Worm (Caenorhabditis elegans) whole organism, L3 larva: Measurements from ENCODE around the gene nhr-235.

Source experiments
- ZK546.5 ChIP-seq: sonication (generic microtip); optimal IDR thresholded peaks from 2 replicates; lab custom pipeline; 2017; ENCODE audit warnings: missing biosample characterization, missing genetic modification characterization
- ama-1 ChIP-seq: fragments of 150-350 bp; optimal IDR thresholded peaks from 2 replicates; lab custom pipeline; 2018
- ceh-16 ChIP-seq: sonication (generic microtip); optimal IDR thresholded peaks from 2 replicates; lab custom pipeline; 2017; ENCODE audit warnings: missing biosample characterization, missing genetic modification characterization
- ceh-28 ChIP-seq: fragments of 150-350 bp; optimal IDR thresholded peaks from 2 replicates; lab custom pipeline; 2014; ENCODE audit warnings: missing biosample characterization, missing genetic modification reagents, missing genetic modification characterization
- ceh-82 ChIP-seq: fragments of 150-350 bp; optimal IDR thresholded peaks from 2 replicates; lab custom pipeline; 2014; ENCODE audit warnings: missing biosample characterization, missing genetic modification characterization
- daf-12 ChIP-seq: fragments of 150-350 bp; optimal IDR thresholded peaks from 2 replicates; lab custom pipeline; 2014; ENCODE audit warnings: missing biosample characterization, missing genetic modification reagents, missing genetic modification characterization
- egl-27 ChIP-seq: sonication (generic microtip); optimal IDR thresholded peaks from 4 replicates; lab custom pipeline; 2017; ENCODE audit warnings: missing biosample characterization, missing genetic modification reagents, missing genetic modification characterization
- egl-5 ChIP-seq: fragments of 150-350 bp; optimal IDR thresholded peaks from 2 replicates; lab custom pipeline; 2017; ENCODE audit warnings: missing biosample characterization, missing genetic modification reagents, missing genetic modification characterization, inconsistent platforms
- elt-2 ChIP-seq: sonication (generic microtip); optimal IDR thresholded peaks from 2 replicates; lab custom pipeline; 2016; ENCODE audit warnings: missing genetic modification reagents, mild to moderate bottlenecking, missing genetic modification characterization, missing compliant biosample characterization
- elt-3 ChIP-seq, 3 experiments: fragments of 150-350 bp in 1 of 3; sonication (generic microtip) in 2 of 3; optimal IDR thresholded peaks; 2 replicates in 2 of 3; 4 replicates in 1 of 3; lab custom pipeline; 2014 to 2017; ENCODE audit warnings: missing biosample characterization in 3 of 3, missing genetic modification characterization in 3 of 3
- fkh-10 ChIP-seq: sonication (generic microtip); optimal IDR thresholded peaks from 2 replicates; lab custom pipeline; 2017; ENCODE audit warnings: missing biosample characterization, missing genetic modification reagents, missing genetic modification characterization
- fkh-2 ChIP-seq: fragments of 150-350 bp; optimal IDR thresholded peaks from 2 replicates; lab custom pipeline; 2014; ENCODE audit warnings: missing biosample characterization, missing genetic modification reagents, missing genetic modification characterization
- hmg-11 ChIP-seq: sonication (generic microtip); optimal IDR thresholded peaks from 2 replicates; lab custom pipeline; 2016; ENCODE audit warnings: missing genetic modification characterization, missing compliant biosample characterization
- jun-1 ChIP-seq: fragments of 150-350 bp; optimal IDR thresholded peaks from 2 replicates; lab custom pipeline; 2014; ENCODE audit warnings: missing biosample characterization, missing genetic modification reagents, missing genetic modification characterization
- lin-15B ChIP-seq: fragments of 150-350 bp; optimal IDR thresholded peaks from 2 replicates; lab custom pipeline; 2014; ENCODE audit warnings: missing biosample characterization, missing genetic modification characterization
- lin-39 ChIP-seq: fragments of 150-350 bp; optimal IDR thresholded peaks from 2 replicates; lab custom pipeline; 2018; ENCODE audit warnings: missing biosample characterization, missing genetic modification reagents, missing genetic modification characterization
- lsy-12 ChIP-seq: sonication (generic microtip); optimal IDR thresholded peaks from 2 replicates; lab custom pipeline; 2016; ENCODE audit warnings: mild to moderate bottlenecking, missing genetic modification characterization, missing compliant biosample characterization
- mdl-1 ChIP-seq: fragments of 150-350 bp; optimal IDR thresholded peaks from 2 replicates; lab custom pipeline; 2014; ENCODE audit warnings: missing biosample characterization, missing genetic modification characterization
- mml-1 ChIP-seq: fragments of 150-350 bp; sonication (generic microtip); optimal IDR thresholded peaks from 3 replicates; lab custom pipeline; 2014; ENCODE audit warnings: missing biosample characterization, missing genetic modification characterization
- nfya-1 ChIP-seq: sonication (generic microtip); optimal IDR thresholded peaks from 2 replicates; lab custom pipeline; 2017; ENCODE audit warnings: missing genetic modification characterization, mild to moderate bottlenecking, missing compliant biosample characterization, antibody characterized with exemption, moderate library complexity; ENCODE audit not compliant: insufficient read depth
- nhr-23 ChIP-seq: fragments of 150-350 bp; optimal IDR thresholded peaks from 2 replicates; lab custom pipeline; 2014; ENCODE audit warnings: missing biosample characterization, missing genetic modification reagents, missing genetic modification characterization
- nhr-237 ChIP-seq: fragments of 150-350 bp; optimal IDR thresholded peaks from 2 replicates; lab custom pipeline; 2014; ENCODE audit warnings: missing biosample characterization, missing genetic modification characterization
- nhr-25 ChIP-seq: sonication (generic microtip); optimal IDR thresholded peaks from 2 replicates; lab custom pipeline; 2017; ENCODE audit warnings: missing biosample characterization, missing genetic modification characterization
- nhr-28 ChIP-seq: fragments of 150-350 bp; optimal IDR thresholded peaks from 2 replicates; lab custom pipeline; 2014; ENCODE audit warnings: missing biosample characterization, missing genetic modification characterization
- nhr-43 ChIP-seq: sonication (generic microtip); optimal IDR thresholded peaks from 2 replicates; lab custom pipeline; 2016; ENCODE audit warnings: mild to moderate bottlenecking, missing genetic modification characterization, missing compliant biosample characterization; ENCODE audit not compliant: poor library complexity, severe bottlenecking
- nhr-67 ChIP-seq: fragments of 150-350 bp; optimal IDR thresholded peaks from 2 replicates; lab custom pipeline; 2014; ENCODE audit warnings: missing biosample characterization, missing genetic modification characterization
- nhr-77 ChIP-seq: fragments of 150-350 bp; optimal IDR thresholded peaks from 2 replicates; lab custom pipeline; 2014; ENCODE audit warnings: missing biosample characterization, missing genetic modification characterization
- pha-4 ChIP-seq: fragments of 150-350 bp; optimal IDR thresholded peaks from 2 replicates; lab custom pipeline; 2014; ENCODE audit warnings: missing biosample characterization, missing genetic modification reagents, missing genetic modification characterization
- pqm-1 ChIP-seq: fragments of 150-350 bp; optimal IDR thresholded peaks from 2 replicates; lab custom pipeline; 2017; ENCODE audit warnings: missing biosample characterization, missing genetic modification characterization, inconsistent platforms
- skn-1 ChIP-seq: fragments of 150-350 bp; optimal IDR thresholded peaks from 2 replicates; lab custom pipeline; 2014; ENCODE audit warnings: missing biosample characterization, missing genetic modification characterization
- snpc-4 ChIP-seq: fragments of 150-350 bp; optimal IDR thresholded peaks from 2 replicates; lab custom pipeline; 2014; ENCODE audit warnings: missing biosample characterization, missing genetic modification characterization
- unc-62 ChIP-seq: fragments of 150-350 bp; sonication (generic microtip); optimal IDR thresholded peaks from 4 replicates; lab custom pipeline; 2014; ENCODE audit warnings: missing biosample characterization, missing genetic modification reagents, missing genetic modification characterization
- ztf-11 ChIP-seq: fragments of 150-350 bp; optimal IDR thresholded peaks from 2 replicates; lab custom pipeline; 2014; ENCODE audit warnings: missing biosample characterization, missing genetic modification characterization
- ztf-4 ChIP-seq: fragments of 150-350 bp; optimal IDR thresholded peaks from 2 replicates; lab custom pipeline; 2014; ENCODE audit warnings: missing biosample characterization, missing genetic modification characterization

nhr-235 gene

ce11 chrII:12669342-12669741, 28.9 kb downstream of the nhr-235 start:
- TF ChIP-seq fkh-10 (GFP tag; lab: Kevin White, UChicago): peak; percentile 53
- no peak for TF ChIP-seq jun-1 (tag; lab: Kevin White, UChicago)
- TF ChIP-seq, all 47 proteins: peak for 1

ce11 chrII:12669882-12670281, 29.4 kb downstream of the nhr-235 start:
- no peak for TF ChIP-seq pqm-1 (tag; lab: Kevin White, UChicago)
- no peak for TF ChIP-seq unc-62 (GFP tag; lab: Kevin White, UChicago)
- no peak for TF ChIP-seq hmg-11 (tag; lab: Kevin White, UChicago)
- no peak for TF ChIP-seq mml-1 (tag; lab: Kevin White, UChicago)
- no peak for TF ChIP-seq nhr-23
- no peak for TF ChIP-seq jun-1 (tag; lab: Kevin White, UChicago)
- TF ChIP-seq nhr-43 (tag; lab: Kevin White, UChicago): no peak
- no peak for TF ChIP-seq ceh-82 (tag; lab: Kevin White, UChicago)
- no peak for TF ChIP-seq nhr-77 (tag; lab: Kevin White, UChicago)
- no peak for TF ChIP-seq lin-39
- TF ChIP-seq nhr-25: no peak
- TF ChIP-seq snpc-4: no peak
- TF ChIP-seq elt-2: no peak
- no peak for TF ChIP-seq daf-12
- TF ChIP-seq egl-5: no peak
- no peak for TF ChIP-seq fkh-10 (GFP tag; lab: Kevin White, UChicago)
- TF ChIP-seq ZK546.5: no peak

- TF ChIP-seq nhr-67 (tag; lab: Kevin White, UChicago) (no peak), ceh-28 (tag; lab: Kevin White, UChicago) (peak; percentile 69), nhr-28 (tag; lab: Kevin White, UChicago) (no peak)
Measured at ce11 chrII:12670877-12671864, 30.7 kb downstream of the nhr-235 start.

- TF ChIP-seq ceh-28 (tag; lab: Kevin White, UChicago): peak; percentile 29
- TF ChIP-seq pha-4 (tag; lab: Kevin White, UChicago): no peak
- TF ChIP-seq, all 47 proteins: peak for 1
Measured at ce11 chrII:12671892-12672291, 31.4 kb downstream of the nhr-235 start.

ce11 chrII:12672512-12672911, 32.0 kb downstream of the nhr-235 start:
- TF ChIP-seq ceh-16 (no peak), lin-15B (tag; lab: Kevin White, UChicago) (peak; percentile 14)

ce11 chrII:12673311-12673710, 32.8 kb downstream of the nhr-235 start:
- TF ChIP-seq nfya-1 (tag; lab: Kevin White, UChicago) (no peak), ztf-4 (tag; lab: Kevin White, UChicago) (no peak), nhr-67 (tag; lab: Kevin White, UChicago) (no peak), hmg-11 (tag; lab: Kevin White, UChicago) (no peak), lin-39 (no peak), egl-5 (no peak), egl-27 (no peak), elt-3 (tag; optimal IDR thresholded peaks at IDR 0.05; lab: Kevin White, UChicago) (no peak), mml-1 (tag; lab: Kevin White, UChicago) (no peak), nhr-237 (tag; lab: Kevin White, UChicago) (no peak), nhr-43 (tag; lab: Kevin White, UChicago) (no peak)
- TF ChIP-seq, all 47 proteins: peak for 0

- TF ChIP-seq ztf-11 (tag; lab: Kevin White, UChicago) (no peak), daf-12 (no peak), skn-1 (tag; lab: Kevin White, UChicago) (no peak), nhr-67 (tag; lab: Kevin White, UChicago) (no peak), ama-1 (lab: Kevin White, UChicago) (no peak), lsy-12 (tag; lab: Kevin White, UChicago) (no peak), hmg-11 (tag; lab: Kevin White, UChicago) (no peak), nhr-23 (no peak), elt-3 (tag; optimal IDR thresholded peaks at IDR 0.05; lab: Kevin White, UChicago) (no peak), pha-4 (tag; lab: Kevin White, UChicago) (no peak), fkh-2 (tag; lab: Kevin White, UChicago) (no peak), mdl-1 (tag; lab: Kevin White, UChicago) (no peak)
Measured at ce11 chrII:12677710-12677974, 37.2 kb downstream of the nhr-235 start, which contains the start of gene Y38E10A.22. Gene Y38E10A.22, minus strand, starts transcription at chrII:12677810.
